Worm (Caenorhabditis elegans) whole organism, early embryonic: Measurements from ENCODE around the gene igeg-2.

Experiments used
- B0310.2 ChIP-seq: sonication (generic microtip); optimal IDR thresholded peaks from 2 replicates; lab custom pipeline; 2016; ENCODE audit warnings: mild to moderate bottlenecking, missing genetic modification characterization, missing compliant biosample characterization
- F13C5.2 ChIP-seq: sonication (generic microtip); optimal IDR thresholded peaks from 2 replicates; lab custom pipeline; 2017; ENCODE audit warnings: mild to moderate bottlenecking, missing genetic modification characterization, inconsistent platforms, missing compliant biosample characterization
- ama-1 ChIP-seq: fragments of 150-350 bp; optimal IDR thresholded peaks from 2 replicates; lab custom pipeline; 2014
- ceh-13 ChIP-seq: fragments of 200-800 bp; sonication (Bioruptor generic); optimal IDR thresholded peaks from 2 replicates; lab custom pipeline; 2018; ENCODE audit warnings: mild to moderate bottlenecking, missing genetic modification characterization, missing compliant biosample characterization
- ceh-36 ChIP-seq: sonication (generic microtip); optimal IDR thresholded peaks from 2 replicates; lab custom pipeline; 2016; ENCODE audit warnings: missing genetic modification characterization, inconsistent platforms, missing compliant biosample characterization
- flt-1 ChIP-seq: fragments of 200-800 bp; sonication (Bioruptor generic); IDR thresholded peaks from 2 replicates; pipeline ENCODE4 v1.3.6; 2022; ENCODE audit warnings: missing genetic modification characterization, missing compliant biosample characterization
- hmbx-1 ChIP-seq: sonication (generic microtip); optimal IDR thresholded peaks from 2 replicates; lab custom pipeline; 2016; ENCODE audit warnings: mild to moderate bottlenecking, missing genetic modification characterization, missing compliant biosample characterization
- hmg-4 ChIP-seq: fragments of 200-800 bp; sonication (Bioruptor generic); optimal IDR thresholded peaks from 2 replicates; lab custom pipeline; 2018; ENCODE audit warnings: mild to moderate bottlenecking, missing genetic modification characterization, missing compliant biosample characterization
- sea-1 ChIP-seq: fragments of 200-800 bp; sonication (Bioruptor generic); conservative IDR thresholded peaks from 2 replicates; pipeline ENCODE4 v1.3.6; 2022; ENCODE audit warnings: missing genetic modification characterization, missing compliant biosample characterization
- tbx-11 ChIP-seq: fragments of 200-800 bp; sonication (Bioruptor generic); IDR thresholded peaks from 2 replicates; pipeline ENCODE4 v1.3.6; 2022; ENCODE audit warnings: missing genetic modification characterization, missing compliant biosample characterization
- tbx-37 ChIP-seq: fragments of 200-800 bp; sonication (Bioruptor generic); conservative IDR thresholded peaks from 2 replicates; pipeline ENCODE4 v1.3.6; 2022; ENCODE audit warnings: missing genetic modification reagents, missing genetic modification characterization, missing compliant biosample characterization

DNA sequence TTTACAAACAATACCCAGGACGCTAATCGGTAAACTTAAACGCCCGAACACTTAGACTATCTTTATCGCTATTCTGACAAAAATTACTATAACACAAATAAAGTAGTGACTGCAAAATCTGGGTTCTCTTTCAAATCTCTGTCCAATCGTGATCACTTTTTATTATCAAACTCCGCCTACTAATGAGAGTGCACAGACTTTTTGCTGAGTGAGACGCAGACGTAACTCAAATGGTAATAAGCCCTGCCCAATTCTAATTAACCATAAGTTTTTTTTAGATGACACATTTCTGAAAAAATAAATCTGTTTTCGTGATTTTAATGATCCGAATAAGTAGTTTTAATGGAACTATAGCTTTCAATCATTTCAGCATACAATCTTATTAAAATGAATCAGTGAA lies 26.0 kb upstream of the igeg-2 start:
- TF ChIP-seq F13C5.2 (no peak), ama-1 (lab: Kevin White, UChicago) (no peak), sea-1 (GFP tag; lab: Robert Waterston, UW) (no peak), hmg-4 (no peak), flt-1 (GFP tag; lab: Robert Waterston, UW) (no peak), B0310.2 (tag; lab: Kevin White, UChicago) (no peak), ceh-36 (no peak), tbx-37 (GFP tag; lab: Robert Waterston, UW) (no peak), hmbx-1 (tag; lab: Kevin White, UChicago) (no peak), tbx-11 (GFP tag; lab: Robert Waterston, UW) (no peak), ceh-13 (GFP tag; lab: Kevin White, UChicago) (no peak)
